Worm (Caenorhabditis elegans): ENCODE measurements around the gene str-5.

DNA sequence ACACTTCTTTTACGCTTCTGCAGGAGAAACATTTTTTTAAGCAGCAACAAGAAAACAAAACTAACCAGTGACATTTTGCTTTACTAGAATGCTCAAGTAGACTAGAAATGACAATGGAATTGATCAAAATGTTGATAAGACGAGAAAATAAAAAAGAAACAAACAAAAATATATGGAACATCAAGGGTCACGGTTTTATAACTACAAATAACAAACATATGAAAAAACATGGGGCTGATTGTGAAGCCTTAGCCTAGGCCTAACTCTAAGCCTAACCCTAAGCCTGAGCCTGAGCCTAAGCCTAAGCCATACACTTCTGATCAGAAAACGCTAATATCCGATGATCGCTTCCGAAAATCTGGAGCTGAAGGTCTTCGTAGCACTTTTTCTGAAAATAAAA, 22.6 kb upstream of the str-5 start, which contains the start of gene Y6E2A.10:
- no peak for TF ChIP-seq ceh-14 (tag; optimal IDR thresholded peaks at IDR 0.05)
- TF ChIP-seq nhr-11 (tag; optimal IDR thresholded peaks at IDR 0.05), result no peak
- TF ChIP-seq nhr-232 (tag; optimal IDR thresholded peaks at IDR 0.05), result no peak
